Fruit fly (Drosophila melanogaster) whole organism, embryonic: ENCODE results near the gene CG14721.

Experiments used
- Bdp1 ChIP-seq: fragments of 200-800 bp; sonication (Bioruptor generic); optimal IDR thresholded peaks from 3 replicates; lab custom pipeline; 2016; ENCODE audit warnings: missing biosample characterization, missing genetic modification characterization
- CG10366 ChIP-seq: fragments of 200-800 bp; sonication (Bioruptor generic); IDR thresholded peaks from 2 replicates; pipeline ENCODE4 v1.3.6; 2022; ENCODE audit warnings: missing biosample characterization, missing genetic modification characterization
- CG12391 ChIP-seq: fragments of 200-800 bp; sonication (Bioruptor generic); optimal IDR thresholded peaks from 3 replicates; lab custom pipeline; 2018; ENCODE audit warnings: missing biosample characterization, mild to moderate bottlenecking, missing genetic modification characterization, moderate library complexity
- CG13894 ChIP-seq: fragments of 200-800 bp; sonication (Bioruptor generic); optimal IDR thresholded peaks from 3 replicates; lab custom pipeline; 2018; ENCODE audit warnings: missing biosample characterization, mild to moderate bottlenecking, missing genetic modification characterization, moderate library complexity
- CG1529 ChIP-seq: fragments of 200-800 bp; sonication (Bioruptor generic); optimal IDR thresholded peaks from 3 replicates; lab custom pipeline; 2018; ENCODE audit warnings: missing biosample characterization, missing genetic modification characterization
- CG15479 ChIP-seq: fragments of 200-800 bp; sonication (Bioruptor generic); optimal IDR thresholded peaks from 3 replicates; lab custom pipeline; 2019; ENCODE audit warnings: missing biosample characterization, mild to moderate bottlenecking, missing genetic modification characterization, moderate library complexity
- CG15696 ChIP-seq: fragments of 200-800 bp; sonication (Bioruptor generic); optimal IDR thresholded peaks from 2 replicates; lab custom pipeline; 2019; ENCODE audit warnings: missing biosample characterization, mild to moderate bottlenecking, missing genetic modification characterization, moderate library complexity
- CG1603 ChIP-seq: fragments of 200-800 bp; sonication (Bioruptor generic); optimal IDR thresholded peaks from 2 replicates; lab custom pipeline; 2019; ENCODE audit warnings: missing biosample characterization, mild to moderate bottlenecking, missing genetic modification characterization, moderate library complexity
- CG17328 ChIP-seq: fragments of 200-800 bp; sonication (Bioruptor generic); IDR thresholded peaks from 2 replicates; pipeline ENCODE4 v1.3.6; 2022; ENCODE audit warnings: missing biosample characterization, missing genetic modification characterization
- CG18262 ChIP-seq: fragments of 200-800 bp; optimal IDR thresholded peaks from 3 replicates; lab custom pipeline; 2019; ENCODE audit warnings: missing biosample characterization, mild to moderate bottlenecking, missing genetic modification characterization, moderate library complexity
- CG18599 ChIP-seq: fragments of 200-800 bp; sonication (Bioruptor generic); optimal IDR thresholded peaks from 3 replicates; lab custom pipeline; 2017; ENCODE audit warnings: missing biosample characterization, missing genetic modification characterization, mild to moderate bottlenecking, moderate library complexity, missing genetic modification reagents
- CG2202 ChIP-seq: fragments of 200-800 bp; sonication (Bioruptor generic); optimal IDR thresholded peaks from 2 replicates; lab custom pipeline; 2018; ENCODE audit warnings: missing biosample characterization, mild to moderate bottlenecking, missing genetic modification characterization
- CG31224 ChIP-seq: fragments of 200-800 bp; sonication (Bioruptor generic); IDR thresholded peaks from 2 replicates; pipeline ENCODE4 v1.3.6; 2022; ENCODE audit warnings: missing biosample characterization, missing genetic modification characterization
- CG3407 ChIP-seq: fragments of 200-800 bp; sonication (Bioruptor generic); optimal IDR thresholded peaks from 2 replicates; lab custom pipeline; 2018; ENCODE audit warnings: missing biosample characterization, mild to moderate bottlenecking, missing genetic modification characterization
- CG4707 ChIP-seq: fragments of 200-800 bp; sonication (Bioruptor generic); optimal IDR thresholded peaks from 2 replicates; lab custom pipeline; 2018; ENCODE audit warnings: missing biosample characterization, mild to moderate bottlenecking, missing genetic modification characterization, moderate library complexity
- CG6175 ChIP-seq: fragments of 200-800 bp; sonication (Bioruptor generic); IDR thresholded peaks from 3 replicates; pipeline ENCODE4 v1.3.6; 2022; ENCODE audit warnings: missing biosample characterization, missing genetic modification characterization
- CG6689 ChIP-seq: fragments of 200-800 bp; sonication (Bioruptor generic); IDR thresholded peaks from 2 replicates; pipeline ENCODE4 v1.3.6; 2022; ENCODE audit warnings: missing biosample characterization, missing genetic modification characterization
- CG8281 ChIP-seq: fragments of 200-800 bp; sonication (Bioruptor generic); optimal IDR thresholded peaks from 2 replicates; lab custom pipeline; 2018; ENCODE audit warnings: missing biosample characterization, mild to moderate bottlenecking, missing genetic modification characterization, moderate library complexity
- CG9932 ChIP-seq: fragments of 200-800 bp; sonication (Bioruptor generic); IDR thresholded peaks from 2 replicates; pipeline ENCODE4 v1.3.6; 2022; ENCODE audit warnings: missing biosample characterization, missing genetic modification characterization
- D19B ChIP-seq: fragments of 200-800 bp; sonication (Bioruptor generic); optimal IDR thresholded peaks from 2 replicates; lab custom pipeline; 2017; ENCODE audit warnings: missing biosample characterization, mild to moderate bottlenecking, missing genetic modification characterization
- Drgx ChIP-seq: fragments of 200-800 bp; sonication (Bioruptor generic); IDR thresholded peaks from 2 replicates; pipeline ENCODE4 v1.3.6; 2022; ENCODE audit warnings: missing biosample characterization, missing genetic modification characterization
- Elba2 ChIP-seq: fragments of 200-800 bp; sonication (Bioruptor generic); optimal IDR thresholded peaks from 3 replicates; lab custom pipeline; 2016; ENCODE audit warnings: missing biosample characterization, missing genetic modification characterization
- Gug ChIP-seq: fragments of 200-800 bp; sonication (Bioruptor generic); IDR thresholded peaks from 4 replicates; pipeline ENCODE4 v1.3.6; 2022; ENCODE audit warnings: missing biosample characterization, missing genetic modification characterization
- HLH54F ChIP-seq: fragments of 200-800 bp; sonication (Bioruptor generic); optimal IDR thresholded peaks from 3 replicates; lab custom pipeline; 2016; ENCODE audit warnings: missing biosample characterization, missing genetic modification characterization
- Hey ChIP-seq: fragments of 200-800 bp; sonication (Bioruptor generic); optimal IDR thresholded peaks from 3 replicates; lab custom pipeline; 2018; ENCODE audit warnings: missing biosample characterization, mild to moderate bottlenecking, missing genetic modification characterization
- Hmx ChIP-seq: fragments of 200-800 bp; sonication (Bioruptor generic); optimal IDR thresholded peaks from 2 replicates; lab custom pipeline; 2016; ENCODE audit warnings: missing biosample characterization, missing genetic modification characterization
- Lim3 ChIP-seq: fragments of 200-800 bp; sonication (Bioruptor generic); IDR thresholded peaks from 2 replicates; pipeline ENCODE4 v1.3.6; 2022; ENCODE audit warnings: missing biosample characterization, missing genetic modification characterization
- NK7.1 ChIP-seq: fragments of 200-800 bp; sonication (Bioruptor generic); optimal IDR thresholded peaks from 3 replicates; lab custom pipeline; 2016; ENCODE audit warnings: missing biosample characterization, missing genetic modification characterization
- Nf-YC ChIP-seq: fragments of 200-800 bp; optimal IDR thresholded peaks from 3 replicates; lab custom pipeline; 2019; ENCODE audit warnings: missing biosample characterization, mild to moderate bottlenecking, missing genetic modification characterization, moderate library complexity
- Taf1 ChIP-seq: fragments of 200-800 bp; sonication (Bioruptor generic); IDR thresholded peaks from 2 replicates; pipeline ENCODE4 v1.3.6; 2022; ENCODE audit warnings: missing biosample characterization, missing genetic modification characterization
- caup ChIP-seq: fragments of 200-800 bp; sonication (Bioruptor generic); optimal IDR thresholded peaks from 3 replicates; lab custom pipeline; 2017; ENCODE audit warnings: missing biosample characterization, mild to moderate bottlenecking, missing genetic modification characterization, moderate library complexity; ENCODE audit not compliant: severe bottlenecking
- cg ChIP-seq: fragments of 200-800 bp; sonication (Bioruptor generic); optimal IDR thresholded peaks from 3 replicates; lab custom pipeline; 2019; ENCODE audit warnings: missing biosample characterization, mild to moderate bottlenecking, missing genetic modification characterization, moderate library complexity
- corto ChIP-seq: fragments of 200-800 bp; sonication (Bioruptor generic); optimal IDR thresholded peaks from 2 replicates; lab custom pipeline; 2016; ENCODE audit warnings: missing biosample characterization, mild to moderate bottlenecking, missing genetic modification characterization, moderate library complexity
- dimm ChIP-seq: fragments of 200-800 bp; sonication (Bioruptor generic); IDR thresholded peaks from 2 replicates; pipeline ENCODE4 v1.3.6; 2022; ENCODE audit warnings: missing biosample characterization, missing genetic modification characterization
- exex ChIP-seq: fragments of 200-800 bp; sonication (Bioruptor generic); optimal IDR thresholded peaks from 4 replicates; lab custom pipeline; 2018; ENCODE audit warnings: missing biosample characterization, mild to moderate bottlenecking, missing genetic modification characterization, moderate library complexity
- eyg ChIP-seq: fragments of 200-800 bp; sonication (Bioruptor generic); optimal IDR thresholded peaks from 3 replicates; lab custom pipeline; 2016; ENCODE audit warnings: missing biosample characterization, missing genetic modification characterization
- fd96Cb ChIP-seq: fragments of 200-800 bp; sonication (Bioruptor generic); optimal IDR thresholded peaks from 2 replicates; lab custom pipeline; 2018; ENCODE audit warnings: missing biosample characterization, mild to moderate bottlenecking, missing genetic modification characterization, moderate library complexity
- fu2 ChIP-seq: fragments of 200-800 bp; sonication (Bioruptor generic); optimal IDR thresholded peaks from 2 replicates; lab custom pipeline; 2016; ENCODE audit warnings: missing biosample characterization, missing genetic modification characterization
- gcm ChIP-seq: fragments of 200-800 bp; sonication (Bioruptor generic); optimal IDR thresholded peaks from 2 replicates; lab custom pipeline; 2019; ENCODE audit warnings: missing biosample characterization, mild to moderate bottlenecking, missing genetic modification characterization, moderate library complexity
- gem ChIP-seq: fragments of 200-800 bp; sonication (Bioruptor generic); optimal IDR thresholded peaks from 2 replicates; lab custom pipeline; 2019; ENCODE audit warnings: missing biosample characterization, mild to moderate bottlenecking, missing genetic modification characterization, moderate library complexity
- hkb ChIP-seq, 2 experiments: fragments of 200-800 bp in 1 of 2; fragments of >200 bp in 1 of 2; sonication (Bioruptor generic) in 1 of 2; IDR thresholded peaks in 1 of 2; optimal IDR thresholded peaks in 1 of 2; 2 replicates each; pipeline versions ENCODE4 v1.3.6 to Lab custom; 2017 to 2022; ENCODE audit warnings: missing biosample characterization in 1 of 2, missing genetic modification characterization in 1 of 2
- lola ChIP-seq, 3 experiments: fragments of >200 bp in 2 of 3; fragments of 200-800 bp in 1 of 3; sonication (Bioruptor generic) in 1 of 3; optimal IDR thresholded peaks; 2 replicates each; lab custom pipeline; 2017 to 2019; ENCODE audit warnings: missing biosample characterization in 3 of 3, missing genetic modification characterization in 3 of 3, mild to moderate bottlenecking in 1 of 3, moderate library complexity in 1 of 3
- nerfin-1 ChIP-seq: fragments of 200-800 bp; sonication (Bioruptor generic); optimal IDR thresholded peaks from 3 replicates; lab custom pipeline; 2019; ENCODE audit warnings: missing biosample characterization, mild to moderate bottlenecking, missing genetic modification characterization, moderate library complexity
- pb ChIP-seq: fragments of 200-800 bp; sonication (Bioruptor generic); optimal IDR thresholded peaks from 3 replicates; lab custom pipeline; 2016; ENCODE audit warnings: missing biosample characterization, missing genetic modification characterization
- ranshi ChIP-seq: fragments of 200-800 bp; sonication (Bioruptor generic); IDR thresholded peaks from 2 replicates; pipeline ENCODE4 v1.3.6; 2022; ENCODE audit warnings: missing biosample characterization, missing genetic modification characterization
- ro ChIP-seq: fragments of 200-800 bp; sonication (Bioruptor generic); IDR thresholded peaks from 2 replicates; pipeline ENCODE4 v1.3.6; 2022; ENCODE audit warnings: missing biosample characterization, missing genetic modification characterization
- sd ChIP-seq: fragments of 200-800 bp; sonication (Bioruptor generic); optimal IDR thresholded peaks from 3 replicates; lab custom pipeline; 2018; ENCODE audit warnings: missing biosample characterization, mild to moderate bottlenecking, missing genetic modification characterization, moderate library complexity
- trem ChIP-seq: fragments of 200-800 bp; optimal IDR thresholded peaks from 3 replicates; lab custom pipeline; 2019; ENCODE audit warnings: missing biosample characterization, mild to moderate bottlenecking, missing genetic modification characterization, moderate library complexity
- vnd ChIP-seq: fragments of 200-800 bp; sonication (Bioruptor generic); IDR thresholded peaks from 3 replicates; pipeline ENCODE4 v1.3.6; 2022; ENCODE audit warnings: missing biosample characterization, missing genetic modification characterization; ENCODE audit not compliant: partially characterized antibody
- zfh1 ChIP-seq: fragments of 200-800 bp; sonication (Bioruptor generic); IDR thresholded peaks from 3 replicates; pipeline ENCODE4 v1.3.6; 2022; ENCODE audit warnings: missing biosample characterization, missing genetic modification characterization

CG14721 gene

DNA sequence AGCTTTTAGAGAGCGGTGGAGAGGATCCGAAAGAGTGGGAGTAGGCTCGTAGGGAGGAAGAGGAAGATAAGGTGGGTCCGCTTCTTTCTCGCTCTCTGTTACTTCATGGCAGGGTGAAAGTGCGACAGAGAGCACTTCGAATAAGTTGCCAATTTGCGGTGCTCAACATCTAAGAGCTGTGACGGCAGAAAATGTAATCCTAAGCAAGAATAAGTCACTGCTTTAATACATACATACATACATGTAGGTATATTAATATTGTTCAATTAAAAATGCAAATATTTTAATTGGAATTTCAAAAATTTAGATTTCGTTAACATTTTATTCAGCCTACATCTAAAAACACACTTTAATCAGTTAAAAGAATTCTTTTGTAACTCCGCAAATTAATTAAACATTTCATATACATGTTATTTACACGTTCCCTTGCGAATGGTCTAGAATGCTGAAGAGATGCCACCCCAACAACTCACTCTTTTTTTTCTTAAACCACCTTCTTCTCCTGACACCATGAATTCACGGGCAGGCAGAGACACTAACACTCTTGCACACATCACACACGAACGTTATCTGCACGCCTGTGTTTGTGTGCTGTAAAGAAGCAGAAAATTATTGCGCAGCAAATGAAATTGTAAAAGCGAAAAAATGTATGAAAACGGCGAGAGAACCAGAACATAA lies 23.4 kb downstream of the CG14721 start (continued):
- TF ChIP-seq NK7.1 (GFP tag; lab: Kevin White, UChicago) (no peak), Elba2 (no peak), CG2202 (no peak), Drgx (GFP tag; lab: Robert Waterston, UW) (no peak), Hey (no peak), eyg (GFP tag; lab: Kevin White, UChicago) (no peak), CG12391 (tag; lab: Kevin White, UChicago) (peak; percentile 13), Bdp1 (no peak), CG15696 (tag; lab: Kevin White, UChicago) (no peak), Taf1 (GFP tag; lab: Robert Waterston, UW) (no peak), CG9932 (GFP tag; lab: Robert Waterston, UW) (no peak), Gug (no peak), dimm (GFP tag; lab: Robert Waterston, UW) (no peak), fu2 (GFP tag; lab: Kevin White, UChicago) (no peak), vnd (no peak), CG6175 (GFP tag; lab: Robert Waterston, UW) (no peak), CG6689 (GFP tag; lab: Robert Waterston, UW) (no peak), gem (tag; lab: Kevin White, UChicago) (peak; percentile 17), pb (GFP tag; lab: Kevin White, UChicago) (no peak), CG31224 (GFP tag; lab: Robert Waterston, UW) (no peak), hkb (optimal IDR thresholded peaks at IDR 0.05; lab: Kevin White, UChicago) (no peak), hkb (GFP tag; IDR thresholded peaks at IDR 0.05; lab: Robert Waterston, UW) (no peak), nerfin-1 (tag; lab: Kevin White, UChicago) (no peak), CG8281 (no peak), cg (GFP tag; lab: Kevin White, UChicago) (peak; percentile 94), ranshi (GFP tag; lab: Robert Waterston, UW) (no peak), CG3407 (no peak), D19B (GFP tag; lab: Kevin White, UChicago) (no peak), CG13894 (peak; percentile 19), corto (GFP tag; lab: Kevin White, UChicago) (no peak), gcm (no peak), exex (tag; lab: Kevin White, UChicago) (peak; percentile 44), CG4707 (GFP tag; lab: Kevin White, UChicago) (no peak), CG15479 (GFP tag; lab: Kevin White, UChicago) (peak; percentile 93), sd (peak; percentile 63), CG1603 (tag; lab: Kevin White, UChicago) (no peak), zfh1 (GFP tag; lab: Robert Waterston, UW) (no peak), HLH54F (GFP tag; lab: Kevin White, UChicago) (no peak), CG18262 (tag; lab: Kevin White, UChicago) (peak; percentile 19), caup (no peak), lola (GFP tag; optimal IDR thresholded peaks at IDR 0.05; lab: Kevin White, UChicago) (peak in 1 of 3 experiments; percentile 6), CG10366 (GFP tag; lab: Robert Waterston, UW) (no peak), CG17328 (GFP tag; lab: Robert Waterston, UW) (no peak), CG18599 (GFP tag; lab: Kevin White, UChicago) (no peak), CG1529 (no peak), ro (GFP tag; lab: Robert Waterston, UW) (no peak), Nf-YC (tag; lab: Kevin White, UChicago) (peak; percentile 36), fd96Cb (tag; lab: Kevin White, UChicago) (no peak), Hmx (GFP tag; lab: Kevin White, UChicago) (no peak), trem (tag; lab: Kevin White, UChicago) (no peak), Lim3 (GFP tag; lab: Robert Waterston, UW) (no peak)
